Worm (Caenorhabditis elegans) whole organism, L4/young adult: ENCODE results near the gene ave-1.

Experiments used
- W03F9.2 ChIP-seq: fragments of 150-350 bp; optimal IDR thresholded peaks from 2 replicates; lab custom pipeline; 2014; ENCODE audit warnings: missing biosample characterization, missing genetic modification characterization
- him-1 ChIP-seq: sonication (generic microtip); optimal IDR thresholded peaks from 2 replicates; lab custom pipeline; 2016; ENCODE audit warnings: missing genotype, missing genetic modification reagents, missing genetic modification characterization, missing compliant biosample characterization

DNA sequence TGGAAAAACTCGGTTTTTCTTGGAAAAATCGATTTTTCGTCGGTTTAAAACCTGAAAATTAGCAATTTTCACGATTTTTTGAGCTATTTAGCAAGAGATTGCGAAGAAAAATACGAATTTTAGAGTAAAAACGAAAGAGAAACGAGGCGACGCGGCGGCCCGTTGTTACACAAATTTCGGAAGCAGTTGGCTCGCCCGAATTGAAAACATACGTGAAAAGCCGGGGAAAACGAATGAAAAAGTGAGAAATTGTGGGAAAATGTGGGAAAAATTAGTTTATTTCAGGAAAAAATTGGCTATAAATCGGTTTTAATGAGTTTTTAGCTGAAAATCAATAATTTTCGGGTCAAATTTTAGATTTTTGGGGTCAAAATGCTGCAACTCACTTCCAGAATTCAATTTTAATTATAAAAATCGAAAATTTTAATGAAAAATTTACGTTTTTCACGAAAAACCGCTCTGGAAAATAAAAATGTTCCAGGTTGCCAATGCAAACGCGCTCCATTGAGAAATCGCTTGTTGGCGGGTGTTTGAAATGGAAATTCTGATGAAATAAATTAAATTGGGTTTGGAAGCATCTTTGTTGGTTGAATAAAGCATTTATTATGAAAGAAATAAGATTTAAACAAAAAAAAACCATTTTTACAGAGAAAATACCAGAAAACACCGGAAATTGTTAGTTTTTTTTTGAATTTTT lies 37.1 kb upstream of the ave-1 start, which contains the start of gene snf-6:
- TF ChIP-seq him-1 (tag; lab: Kevin White, UChicago) (no peak), W03F9.2 (tag; lab: Kevin White, UChicago) (no peak)
